Fruit fly (Drosophila melanogaster): ENCODE results near the gene CG44325.

DNA sequence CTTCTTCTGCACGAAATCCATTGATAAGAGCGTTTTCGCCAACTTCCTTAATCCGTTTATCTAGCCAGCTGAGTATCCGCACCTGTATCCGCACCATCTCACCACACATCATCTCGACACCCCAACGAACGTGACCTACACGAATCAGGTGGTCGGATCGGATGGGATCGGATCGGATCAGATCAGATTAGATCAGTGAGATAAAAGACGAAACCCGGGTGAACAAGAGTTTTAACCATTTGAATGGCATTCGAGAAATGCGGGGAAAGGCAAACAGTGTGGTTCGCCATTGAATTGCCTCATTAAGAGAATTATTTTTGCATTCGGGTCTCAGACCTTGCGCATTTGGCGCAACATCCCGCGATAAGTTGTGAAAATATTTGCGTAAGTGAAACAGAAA is 33.4 kb downstream of the CG44325 start:
- no peak for TF ChIP-seq otp (GFP tag; IDR thresholded peaks at IDR 0.05)
- TF ChIP-seq gfzf (GFP tag; optimal IDR thresholded peaks at IDR 0.05): no peak
- TF ChIP-seq CG13894 (tag; optimal IDR thresholded peaks at IDR 0.05): no peak
- no peak for TF ChIP-seq pzg (GFP tag; optimal IDR thresholded peaks at IDR 0.05)
- no peak for TF ChIP-seq CG2678 (tag; optimal IDR thresholded peaks at IDR 0.05)
- TF ChIP-seq Lpt (GFP tag; optimal IDR thresholded peaks at IDR 0.05): no peak
- no peak for TF ChIP-seq crc (GFP tag; optimal IDR thresholded peaks at IDR 0.05)
- TF ChIP-seq Gug (GFP tag; IDR thresholded peaks at IDR 0.05): no peak
- no peak for TF ChIP-seq CG10654 (GFP tag; optimal IDR thresholded peaks at IDR 0.05)

Data from whole organism, embryonic.